Fruit fly (Drosophila melanogaster) whole organism, embryonic: ENCODE data around the gene CG5731.
A peak's percentile ranks its signal among the peaks of the same experiment; 100 is the strongest.

Source experiments
- Adf1 ChIP-seq: fragments of 200-800 bp; sonication (Bioruptor generic); IDR thresholded peaks from 2 replicates; pipeline ENCODE4 v1.3.6; 2022; ENCODE audit warnings: missing biosample characterization, missing genetic modification characterization
- Atf6 ChIP-seq: fragments of 200-800 bp; sonication (Bioruptor generic); IDR thresholded peaks from 2 replicates; pipeline ENCODE4 v1.3.6; 2022; ENCODE audit warnings: missing biosample characterization, missing genetic modification characterization
- Blimp-1 ChIP-seq: fragments of 200-800 bp; sonication (Bioruptor generic); optimal IDR thresholded peaks from 3 replicates; lab custom pipeline; 2018; ENCODE audit warnings: missing biosample characterization, missing genetic modification characterization, mild to moderate bottlenecking, moderate library complexity, missing genetic modification reagents
- BtbVII ChIP-seq: fragments of 200-800 bp; sonication (Bioruptor generic); optimal IDR thresholded peaks from 3 replicates; lab custom pipeline; 2017; ENCODE audit warnings: missing biosample characterization, mild to moderate bottlenecking, missing genetic modification characterization
- CG1024 ChIP-seq: fragments of 200-800 bp; sonication (Bioruptor generic); IDR thresholded peaks from 2 replicates; pipeline ENCODE4 v1.3.6; 2022; ENCODE audit warnings: missing biosample characterization, missing genetic modification characterization
- CG10274 ChIP-seq: fragments of 200-800 bp; sonication (Bioruptor generic); optimal IDR thresholded peaks from 3 replicates; lab custom pipeline; 2017; ENCODE audit warnings: missing biosample characterization, mild to moderate bottlenecking, missing genetic modification characterization
- CG1233 ChIP-seq: fragments of 200-800 bp; sonication (Bioruptor generic); optimal IDR thresholded peaks from 4 replicates; lab custom pipeline; 2018; ENCODE audit warnings: missing biosample characterization, mild to moderate bottlenecking, missing genetic modification characterization
- CG14014 ChIP-seq: fragments of 200-800 bp; sonication (Bioruptor generic); IDR thresholded peaks from 2 replicates; pipeline ENCODE4 v1.3.6; 2022; ENCODE audit warnings: missing biosample characterization, missing genetic modification characterization
- CG14050 ChIP-seq: fragments of 200-800 bp; sonication (Bioruptor generic); IDR thresholded peaks from 3 replicates; pipeline ENCODE4 v1.3.6; 2022; ENCODE audit warnings: missing biosample characterization, missing genetic modification characterization
- CG14965 ChIP-seq: fragments of 200-800 bp; sonication (Bioruptor generic); optimal IDR thresholded peaks from 2 replicates; lab custom pipeline; 2016; ENCODE audit warnings: missing biosample characterization, missing genetic modification characterization, borderline replicate concordance
- CG15479 ChIP-seq: fragments of 200-800 bp; sonication (Bioruptor generic); optimal IDR thresholded peaks from 3 replicates; lab custom pipeline; 2019; ENCODE audit warnings: missing biosample characterization, mild to moderate bottlenecking, missing genetic modification characterization, moderate library complexity
- CG1603 ChIP-seq: fragments of 200-800 bp; sonication (Bioruptor generic); optimal IDR thresholded peaks from 2 replicates; lab custom pipeline; 2019; ENCODE audit warnings: missing biosample characterization, mild to moderate bottlenecking, missing genetic modification characterization, moderate library complexity
- CG1647 ChIP-seq: fragments of 200-800 bp; sonication (Bioruptor generic); optimal IDR thresholded peaks from 3 replicates; lab custom pipeline; 2016; ENCODE audit warnings: missing biosample characterization, missing genetic modification characterization
- CG17912 ChIP-seq: fragments of 200-800 bp; sonication (Bioruptor generic); optimal IDR thresholded peaks from 2 replicates; lab custom pipeline; 2018; ENCODE audit warnings: missing biosample characterization, mild to moderate bottlenecking, missing genetic modification characterization
- CG18011 ChIP-seq: fragments of 200-800 bp; sonication (Bioruptor generic); optimal IDR thresholded peaks from 2 replicates; lab custom pipeline; 2017; ENCODE audit warnings: missing biosample characterization, missing genetic modification characterization, mild to moderate bottlenecking, moderate library complexity, missing genotype
- CG2129 ChIP-seq: fragments of 200-800 bp; sonication (Bioruptor generic); IDR thresholded peaks from 2 replicates; pipeline ENCODE4 v1.3.6; 2022; ENCODE audit warnings: missing biosample characterization, missing genetic modification characterization; ENCODE audit not compliant: partially characterized antibody
- CG2712 ChIP-seq: fragments of 200-800 bp; optimal IDR thresholded peaks from 3 replicates; lab custom pipeline; 2019; ENCODE audit warnings: missing biosample characterization, mild to moderate bottlenecking, missing genetic modification characterization, moderate library complexity
- CG31441 ChIP-seq: fragments of 200-800 bp; sonication (Bioruptor generic); IDR thresholded peaks from 2 replicates; pipeline ENCODE4 v1.3.6; 2022; ENCODE audit warnings: missing biosample characterization, missing genetic modification characterization
- CG32767 ChIP-seq: fragments of 200-800 bp; sonication (Bioruptor generic); IDR thresholded peaks from 2 replicates; pipeline ENCODE4 v1.3.6; 2022; ENCODE audit warnings: missing biosample characterization, missing genetic modification characterization
- CG34376 ChIP-seq: fragments of 200-800 bp; sonication (Bioruptor generic); optimal IDR thresholded peaks from 2 replicates; lab custom pipeline; 2018; ENCODE audit warnings: missing biosample characterization, mild to moderate bottlenecking, missing genetic modification characterization
- CG34422 ChIP-seq: fragments of 200-800 bp; sonication (Bioruptor generic); IDR thresholded peaks from 3 replicates; pipeline ENCODE4 v1.3.6; 2022; ENCODE audit warnings: missing biosample characterization, missing genetic modification characterization
- CG4617 ChIP-seq: fragments of 200-800 bp; sonication (Bioruptor generic); optimal IDR thresholded peaks from 3 replicates; lab custom pipeline; 2016; ENCODE audit warnings: missing biosample characterization, missing genetic modification characterization, borderline replicate concordance
- CG9727 ChIP-seq: fragments of 200-800 bp; sonication (Bioruptor generic); optimal IDR thresholded peaks from 3 replicates; lab custom pipeline; 2017; ENCODE audit warnings: missing biosample characterization, mild to moderate bottlenecking, missing genetic modification characterization
- CHES-1-like ChIP-seq: fragments of 200-800 bp; sonication (Bioruptor generic); optimal IDR thresholded peaks from 2 replicates; lab custom pipeline; 2016; ENCODE audit warnings: missing biosample characterization, missing genetic modification characterization
- Dad ChIP-seq: fragments of 200-800 bp; sonication (Bioruptor generic); optimal IDR thresholded peaks from 3 replicates; lab custom pipeline; 2016; ENCODE audit warnings: missing biosample characterization, missing genetic modification characterization
- Lpt ChIP-seq: fragments of >200 bp; optimal IDR thresholded peaks from 2 replicates; lab custom pipeline; 2018; ENCODE audit warnings: missing biosample characterization, missing genetic modification characterization
- MBD-R2 ChIP-seq: fragments of 200-800 bp; sonication (Bioruptor generic); IDR thresholded peaks from 2 replicates; pipeline ENCODE4 v1.3.6; 2022; ENCODE audit warnings: missing biosample characterization, missing genetic modification characterization
- MESR4 ChIP-seq: fragments of 200-800 bp; sonication (Bioruptor generic); optimal IDR thresholded peaks from 2 replicates; lab custom pipeline; 2018; ENCODE audit warnings: missing biosample characterization, mild to moderate bottlenecking, missing genetic modification characterization, moderate library complexity
- Med ChIP-seq: fragments of 200-800 bp; sonication (Bioruptor generic); peaks from one replicate; lab custom pipeline; 2016; ENCODE audit warnings: missing biosample characterization, missing genetic modification characterization, mild to moderate bottlenecking, inconsistent platforms, moderate library complexity
- Rx ChIP-seq: fragments of 200-800 bp; sonication (Bioruptor generic); IDR thresholded peaks from 2 replicates; pipeline ENCODE4 v1.3.6; 2022; ENCODE audit warnings: missing biosample characterization, missing genetic modification characterization
- Sry-δ ChIP-seq: fragments of 200-800 bp; sonication (Bioruptor generic); optimal IDR thresholded peaks from 2 replicates; lab custom pipeline; 2016; ENCODE audit warnings: missing biosample characterization, missing genetic modification characterization
- cg ChIP-seq: fragments of 200-800 bp; sonication (Bioruptor generic); optimal IDR thresholded peaks from 3 replicates; lab custom pipeline; 2019; ENCODE audit warnings: missing biosample characterization, mild to moderate bottlenecking, missing genetic modification characterization, moderate library complexity
- chinmo ChIP-seq: fragments of 200-800 bp; sonication (Bioruptor generic); IDR thresholded peaks from 4 replicates; pipeline ENCODE4 v1.3.6; 2022; ENCODE audit warnings: missing biosample characterization, missing genetic modification characterization; ENCODE audit not compliant: partially characterized antibody
- eve ChIP-seq, 2 experiments: fragments of >200 bp; optimal IDR thresholded peaks; 2 replicates each; lab custom pipeline; 2017; ENCODE audit warnings: missing biosample characterization in 2 of 2, missing genetic modification characterization in 2 of 2
- grau ChIP-seq: fragments of 200-800 bp; optimal IDR thresholded peaks from 3 replicates; lab custom pipeline; 2019; ENCODE audit warnings: missing biosample characterization, mild to moderate bottlenecking, missing genetic modification characterization, moderate library complexity
- hkb ChIP-seq, 2 experiments: fragments of 200-800 bp in 1 of 2; fragments of >200 bp in 1 of 2; sonication (Bioruptor generic) in 1 of 2; IDR thresholded peaks in 1 of 2; optimal IDR thresholded peaks in 1 of 2; 2 replicates each; pipeline versions ENCODE4 v1.3.6 to Lab custom; 2017 to 2022; ENCODE audit warnings: missing biosample characterization in 1 of 2, missing genetic modification characterization in 1 of 2
- jigr1 ChIP-seq: fragments of 200-800 bp; sonication (Bioruptor generic); IDR thresholded peaks from 3 replicates; pipeline ENCODE4 v1.3.6; 2022; ENCODE audit warnings: missing biosample characterization, missing genetic modification characterization
- lbe ChIP-seq: fragments of 200-800 bp; sonication (Bioruptor generic); optimal IDR thresholded peaks from 2 replicates; lab custom pipeline; 2016; ENCODE audit warnings: missing biosample characterization, mild to moderate bottlenecking, missing genetic modification characterization
- nau ChIP-seq: fragments of 200-800 bp; sonication (Bioruptor generic); optimal IDR thresholded peaks from 3 replicates; lab custom pipeline; 2017; ENCODE audit warnings: missing biosample characterization, mild to moderate bottlenecking, missing genetic modification characterization, missing genetic modification reagents
- nerfin-1 ChIP-seq: fragments of 200-800 bp; sonication (Bioruptor generic); optimal IDR thresholded peaks from 3 replicates; lab custom pipeline; 2019; ENCODE audit warnings: missing biosample characterization, mild to moderate bottlenecking, missing genetic modification characterization, moderate library complexity
- p53 ChIP-seq: fragments of 200-800 bp; sonication (Bioruptor generic); optimal IDR thresholded peaks from 2 replicates; lab custom pipeline; 2016; ENCODE audit warnings: missing biosample characterization, missing genetic modification characterization
- sens ChIP-seq: fragments of 200-800 bp; sonication (Bioruptor generic); peaks from one replicate; lab custom pipeline; 2016; ENCODE audit warnings: missing biosample characterization, missing genetic modification characterization
- sob ChIP-seq: fragments of 200-800 bp; sonication (Bioruptor generic); IDR thresholded peaks from 2 replicates; pipeline ENCODE4 v1.3.6; 2022; ENCODE audit warnings: missing biosample characterization, missing genetic modification characterization
- ssp ChIP-seq: fragments of 200-800 bp; sonication (Bioruptor generic); IDR thresholded peaks from 2 replicates; pipeline ENCODE4 v1.3.6; 2022; ENCODE audit warnings: missing biosample characterization, missing genetic modification characterization
- tgo ChIP-seq: fragments of 200-800 bp; sonication (Bioruptor generic); IDR thresholded peaks from 3 replicates; pipeline ENCODE4 v1.3.6; 2022; ENCODE audit warnings: missing biosample characterization, missing genetic modification characterization
- trem ChIP-seq: fragments of 200-800 bp; optimal IDR thresholded peaks from 3 replicates; lab custom pipeline; 2019; ENCODE audit warnings: missing biosample characterization, mild to moderate bottlenecking, missing genetic modification characterization, moderate library complexity
- trh ChIP-seq: fragments of 200-800 bp; sonication (Bioruptor generic); optimal IDR thresholded peaks from 2 replicates; lab custom pipeline; 2016; ENCODE audit warnings: missing biosample characterization, missing genetic modification characterization
- ttk ChIP-seq: fragments of 200-800 bp; sonication (Bioruptor generic); IDR thresholded peaks from 2 replicates; pipeline ENCODE4 v2.1.2; 2022; ENCODE audit warnings: missing biosample characterization, missing genetic modification characterization

CG5731 gene

DNA sequence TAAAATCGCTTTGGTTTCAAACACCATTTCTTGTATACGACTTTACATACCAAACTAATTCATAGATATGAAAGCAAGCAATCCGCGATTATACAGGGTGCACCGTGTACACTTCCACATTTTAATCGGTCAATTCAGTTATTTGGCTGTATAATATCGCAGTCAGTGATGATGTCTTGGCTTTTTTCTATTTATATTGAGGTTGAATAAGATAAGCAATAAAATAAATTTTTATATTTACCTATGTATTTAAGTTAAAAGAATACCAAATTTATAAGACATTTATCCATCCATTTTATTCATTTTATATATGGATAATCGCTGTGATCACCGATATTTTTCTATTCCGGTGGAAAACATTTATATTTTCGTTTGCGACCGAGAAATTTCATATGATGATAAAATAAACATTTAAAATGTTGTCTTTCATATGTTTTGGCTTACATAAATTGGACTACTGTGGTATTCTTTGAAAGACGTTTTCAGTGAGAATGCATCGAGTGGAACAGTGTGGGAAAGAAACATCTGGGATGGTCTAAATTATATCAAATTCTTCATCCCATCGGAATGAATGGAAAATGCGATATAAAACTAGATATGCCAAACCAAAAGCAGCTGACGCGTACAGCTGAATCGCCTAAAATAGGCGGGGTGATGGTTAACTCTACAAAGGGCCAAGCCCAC, 17.3 kb upstream of the CG5731 start, which contains the start of gene CG5708 (continued):
- TF ChIP-seq CG1024 (GFP tag; lab: Robert Waterston, UW) (peak; percentile 96), hkb (optimal IDR thresholded peaks at IDR 0.05; lab: Kevin White, UChicago) (no peak), hkb (GFP tag; IDR thresholded peaks at IDR 0.05; lab: Robert Waterston, UW) (no peak), ttk (no peak), CG2129 (no peak), CG2712 (tag; lab: Kevin White, UChicago) (peak; percentile 38), Atf6 (0 out of 2 replicates have a peak, but pooled peaks have one; percentile 17), Med (GFP tag; lab: Kevin White, UChicago) (peak; percentile 76), CHES-1-like (GFP tag; lab: Kevin White, UChicago) (peak; percentile 12)

DNA sequence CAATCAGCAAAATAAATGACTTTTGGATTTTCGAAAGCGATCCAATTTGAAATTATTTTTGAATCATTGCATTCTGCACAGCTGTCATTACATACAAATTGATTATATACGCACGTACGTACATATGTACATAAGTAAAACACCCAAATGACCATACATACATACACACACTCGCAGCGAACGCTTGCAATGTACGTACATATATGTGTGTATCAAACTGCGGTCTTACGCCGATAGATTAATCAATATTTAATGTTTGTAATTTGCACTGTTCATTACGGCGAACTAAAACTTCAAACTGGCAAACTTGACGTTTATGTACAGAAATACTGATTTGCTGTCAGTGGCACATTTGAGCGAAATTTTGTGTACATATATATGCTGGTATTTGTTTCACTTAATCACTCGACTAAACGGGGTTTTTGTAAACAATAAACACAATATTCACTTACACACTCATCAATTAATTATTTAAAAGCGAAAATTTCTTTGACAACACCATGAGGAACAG, 16.7 kb upstream of the CG5731 start:
- no peak for TF ChIP-seq jigr1 (GFP tag; lab: Robert Waterston, UW)
- peak; percentile 67 for TF ChIP-seq MESR4 (GFP tag; lab: Kevin White, UChicago)
- TF ChIP-seq Blimp-1: no peak
- no peak for TF ChIP-seq grau
- no peak for TF ChIP-seq BtbVII (GFP tag; lab: Kevin White, UChicago)
- no peak for TF ChIP-seq CG31441 (GFP tag; lab: Robert Waterston, UW)
- TF ChIP-seq eve (GFP tag; optimal IDR thresholded peaks at IDR 0.05; lab: Kevin White, UChicago): peak in 1 of 2 experiments; percentile 81
- TF ChIP-seq tgo (GFP tag; lab: Robert Waterston, UW): no peak
- TF ChIP-seq chinmo (GFP tag; lab: Robert Waterston, UW): no peak
- TF ChIP-seq CG1233 (GFP tag; lab: Kevin White, UChicago): no peak
- no peak for TF ChIP-seq trem (tag; lab: Kevin White, UChicago)
- no peak for TF ChIP-seq CG9727 (GFP tag; lab: Kevin White, UChicago)
- peak; percentile 42 for TF ChIP-seq nerfin-1 (tag; lab: Kevin White, UChicago)
- TF ChIP-seq nau (GFP tag; lab: Kevin White, UChicago): no peak
- TF ChIP-seq CG1647 (GFP tag; lab: Kevin White, UChicago): no peak
- no peak for TF ChIP-seq p53 (GFP tag; lab: Kevin White, UChicago)
- no peak for TF ChIP-seq ssp
- TF ChIP-seq CG14050 (GFP tag; lab: Robert Waterston, UW): no peak
- TF ChIP-seq Rx (GFP tag; lab: Robert Waterston, UW): no peak
- no peak for TF ChIP-seq CG4617 (GFP tag; lab: Kevin White, UChicago)
- no peak for TF ChIP-seq CG15479 (GFP tag; lab: Kevin White, UChicago)
- TF ChIP-seq CG34376 (GFP tag; lab: Kevin White, UChicago): peak; percentile 10
- no peak for TF ChIP-seq sob (GFP tag; lab: Robert Waterston, UW)
- peak; percentile 14 for TF ChIP-seq sens
- TF ChIP-seq CG14965 (GFP tag; lab: Kevin White, UChicago): no peak
- no peak for TF ChIP-seq trh
- TF ChIP-seq MBD-R2 (GFP tag; lab: Robert Waterston, UW): no peak
- TF ChIP-seq CG1603 (tag; lab: Kevin White, UChicago): no peak
- TF ChIP-seq CG17912: no peak
- TF ChIP-seq CG34422: no peak; the same call in 2 of the 3 replicates
- peak; percentile 16 for TF ChIP-seq lbe (GFP tag; lab: Kevin White, UChicago)
- no peak for TF ChIP-seq Lpt (GFP tag; lab: Kevin White, UChicago)
- TF ChIP-seq CG32767: 0 out of 2 replicates have a peak, but pooled peaks have one; percentile 25
- no peak for TF ChIP-seq CG14014 (GFP tag; lab: Robert Waterston, UW)
- no peak for TF ChIP-seq CG10274 (GFP tag; lab: Kevin White, UChicago)
- no peak for TF ChIP-seq Adf1 (GFP tag; lab: Robert Waterston, UW)
- no peak for TF ChIP-seq hkb (optimal IDR thresholded peaks at IDR 0.05; lab: Kevin White, UChicago)
- TF ChIP-seq hkb (GFP tag; IDR thresholded peaks at IDR 0.05; lab: Robert Waterston, UW): no peak
- TF ChIP-seq Dad (GFP tag; lab: Kevin White, UChicago): no peak
- peak; percentile 72 for TF ChIP-seq cg
- no peak for TF ChIP-seq Sry-δ (GFP tag; lab: Kevin White, UChicago)
- TF ChIP-seq CG18011 (GFP tag; lab: Kevin White, UChicago): no peak
